Fruit fly (Drosophila melanogaster): ENCODE data around the gene CG6380.

Gene CG6380

DNA sequence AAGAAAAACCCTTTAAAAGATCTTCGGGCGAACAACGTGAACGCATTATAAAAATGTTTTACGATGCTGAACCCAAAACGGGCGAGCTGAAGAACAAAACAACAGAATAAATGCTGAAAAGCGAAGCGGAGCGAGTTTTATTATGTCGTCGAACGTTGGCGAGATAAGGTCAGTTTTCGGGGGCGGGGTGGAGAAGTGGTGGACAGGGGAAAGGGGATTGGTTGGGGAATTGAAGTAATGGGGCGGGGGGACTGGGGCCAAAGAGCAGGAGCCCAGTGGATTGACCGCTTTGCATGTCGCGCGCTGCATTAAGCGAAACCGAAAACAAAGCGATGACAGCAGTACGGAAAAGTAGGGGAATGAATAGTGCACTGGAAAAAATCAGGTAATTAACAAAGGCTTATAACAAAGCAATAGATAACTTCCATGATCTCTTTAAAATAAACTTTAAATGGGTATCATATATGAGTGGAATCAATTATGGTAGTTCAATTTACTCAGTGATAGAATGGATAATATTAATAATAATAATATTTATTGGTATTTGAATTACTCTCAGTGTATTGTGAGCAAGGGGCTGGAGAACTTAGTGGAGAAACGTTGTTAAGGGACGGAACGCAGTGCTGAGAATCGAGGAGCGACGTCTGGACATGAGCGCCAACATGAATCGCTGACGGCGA lies 48.8 kb downstream of the CG6380 start (continued):
- TF ChIP-seq acj6 (GFP tag; optimal IDR thresholded peaks at IDR 0.05) (peak; percentile 60), CG8319 (GFP tag; optimal IDR thresholded peaks at IDR 0.05) (peak; percentile 78), Hr39 (GFP tag; optimal IDR thresholded peaks at IDR 0.05) (peak; percentile 70), ss (GFP tag; optimal IDR thresholded peaks at IDR 0.05) (peak; percentile 53 to 76), topi (GFP tag; optimal IDR thresholded peaks at IDR 0.05) (peak; percentile 70), svp (GFP tag) (peak; percentile 86), Smox (GFP tag; optimal IDR thresholded peaks at IDR 0.05) (peak; percentile 65), Lpt (GFP tag; optimal IDR thresholded peaks at IDR 0.05) (peak; percentile 26), Eip78C (GFP tag) (peak; percentile 94), Ets96B (tag; optimal IDR thresholded peaks at IDR 0.05) (peak; percentile 81), CG6808 (GFP tag; optimal IDR thresholded peaks at IDR 0.05) (peak; percentile 83), fd85E (GFP tag; optimal IDR thresholded peaks at IDR 0.05) (peak; percentile 2), CG11902 (GFP tag; optimal IDR thresholded peaks at IDR 0.05) (peak; percentile 56), lz (GFP tag; optimal IDR thresholded peaks at IDR 0.05) (peak; percentile 51), Ets21C (GFP tag; optimal IDR thresholded peaks at IDR 0.05) (peak; percentile 44), Hr38 (GFP tag; optimal IDR thresholded peaks at IDR 0.05) (no peak), CG15336 (GFP tag; IDR thresholded peaks at IDR 0.05) (0 out of 2 replicates have a peak, but pooled peaks have one; percentile 12), Met (GFP tag; optimal IDR thresholded peaks at IDR 0.05) (peak; percentile 75), achi (GFP tag; optimal IDR thresholded peaks at IDR 0.05) (peak; percentile 57), Hr4 (GFP tag; optimal IDR thresholded peaks at IDR 0.05) (peak; percentile 42)
